Worm (Caenorhabditis elegans) whole organism, L4 larva: ENCODE data around the gene clc-23.

Experiments
- F37D6.2 ChIP-seq: sonication (generic microtip); optimal IDR thresholded peaks from 2 replicates; lab custom pipeline; 2016; ENCODE audit warnings: mild to moderate bottlenecking, missing genetic modification characterization, missing compliant biosample characterization
- F49E8.2 ChIP-seq: sonication (generic microtip); optimal IDR thresholded peaks from 2 replicates; lab custom pipeline; 2016; ENCODE audit warnings: missing compliant biosample characterization, mild to moderate bottlenecking, missing genetic modification characterization, borderline replicate concordance
- T26A8.4 ChIP-seq: fragments of 200-800 bp; sonication (Bioruptor generic); IDR thresholded peaks from 2 replicates; pipeline ENCODE4 v1.3.6; 2022; ENCODE audit warnings: missing genetic modification characterization, missing compliant biosample characterization
- Y75B8A.6 ChIP-seq: fragments of 200-800 bp; sonication (Bioruptor generic); IDR thresholded peaks from 2 replicates; pipeline ENCODE4 v1.3.6; 2022; ENCODE audit warnings: missing genetic modification reagents, missing genetic modification characterization, missing compliant biosample characterization
- ZK337.2 ChIP-seq: fragments of 200-800 bp; sonication (Bioruptor generic); IDR thresholded peaks from 2 replicates; pipeline ENCODE4 v1.3.6; 2022; ENCODE audit warnings: missing genetic modification reagents, missing genetic modification characterization, missing compliant biosample characterization
- ZK546.5 ChIP-seq, 2 experiments: sonication (generic microtip); optimal IDR thresholded peaks; 2 replicates each; lab custom pipeline; 2017; ENCODE audit warnings: missing biosample characterization in 2 of 2, missing genetic modification characterization in 2 of 2
- aha-1 ChIP-seq: fragments of 150-350 bp; peaks from one replicate; lab custom pipeline; 2014; ENCODE audit warnings: missing biosample characterization, missing genetic modification characterization
- arid-1 ChIP-seq: fragments of 200-800 bp; sonication (Bioruptor generic); conservative IDR thresholded peaks from 2 replicates; pipeline ENCODE4 v1.3.6; 2022; ENCODE audit warnings: missing genetic modification reagents, missing genetic modification characterization, missing compliant biosample characterization
- ceh-62 ChIP-seq: sonication (generic microtip); optimal IDR thresholded peaks from 2 replicates; lab custom pipeline; 2017; ENCODE audit warnings: missing biosample characterization, missing genetic modification characterization
- cey-2 ChIP-seq: sonication (generic microtip); optimal IDR thresholded peaks from 3 replicates; lab custom pipeline; 2017; ENCODE audit warnings: missing genetic modification characterization, mild to moderate bottlenecking, missing compliant biosample characterization, antibody characterized with exemption, borderline replicate concordance; ENCODE audit not compliant: insufficient read depth
- ctbp-1 ChIP-seq: fragments of 200-800 bp; sonication (Bioruptor generic); IDR thresholded peaks from 2 replicates; pipeline ENCODE4 v1.3.6; 2022; ENCODE audit warnings: missing genetic modification reagents, missing genetic modification characterization, missing compliant biosample characterization
- daf-12 ChIP-seq: fragments of 150-350 bp; optimal IDR thresholded peaks from 2 replicates; lab custom pipeline; 2014; ENCODE audit warnings: missing biosample characterization, missing genetic modification reagents, missing genetic modification characterization
- daf-16 ChIP-seq, 3 experiments: sonication (generic microtip); optimal IDR thresholded peaks; 2 replicates each; lab custom pipeline; 2016 to 2017; ENCODE audit warnings: missing genetic modification characterization in 3 of 3, missing genetic modification reagents in 3 of 3, mild to moderate bottlenecking in 2 of 3, missing compliant biosample characterization in 2 of 3, missing biosample characterization in 1 of 3, moderate library complexity in 1 of 3
- daf-19 ChIP-seq: fragments of 200-800 bp; sonication (Bioruptor generic); conservative IDR thresholded peaks from 2 replicates; pipeline ENCODE4 v1.3.6; 2022; ENCODE audit warnings: missing genetic modification characterization, missing compliant biosample characterization
- dmd-6 ChIP-seq: fragments of 200-800 bp; sonication (Bioruptor generic); IDR thresholded peaks from 2 replicates; pipeline ENCODE4 v1.3.6; 2022; ENCODE audit warnings: missing genetic modification reagents, missing genetic modification characterization, missing compliant biosample characterization
- dmd-9 ChIP-seq: fragments of 200-800 bp; sonication (Bioruptor generic); IDR thresholded peaks from 2 replicates; pipeline ENCODE4 v1.3.6; 2022; ENCODE audit warnings: missing genetic modification reagents, missing genetic modification characterization, missing compliant biosample characterization
- dpl-1 ChIP-seq: fragments of 150-350 bp; optimal IDR thresholded peaks from 2 replicates; lab custom pipeline; 2014; ENCODE audit warnings: missing biosample characterization, missing genetic modification reagents, missing genetic modification characterization
- dve-1 ChIP-seq: sonication (generic microtip); optimal IDR thresholded peaks from 2 replicates; lab custom pipeline; 2017; ENCODE audit warnings: antibody characterized with exemption, mild to moderate bottlenecking, missing genetic modification characterization, missing compliant biosample characterization; ENCODE audit not compliant: insufficient read depth
- egl-43 ChIP-seq: fragments of 200-800 bp; sonication (Bioruptor generic); IDR thresholded peaks from 2 replicates; pipeline ENCODE4 v1.3.6; 2022; ENCODE audit warnings: missing genetic modification reagents, missing genetic modification characterization, missing compliant biosample characterization
- fkh-10 ChIP-seq: fragments of 150-350 bp; optimal IDR thresholded peaks from 2 replicates; lab custom pipeline; 2014; ENCODE audit warnings: missing biosample characterization, missing genetic modification reagents, missing genetic modification characterization
- hlh-11 ChIP-seq: fragments of 200-800 bp; sonication (Bioruptor generic); optimal IDR thresholded peaks from 2 replicates; lab custom pipeline; 2018; ENCODE audit warnings: mild to moderate bottlenecking, missing genetic modification characterization, missing compliant biosample characterization
- hmg-1.1 ChIP-seq: fragments of 200-800 bp; sonication (Bioruptor generic); IDR thresholded peaks from 2 replicates; pipeline ENCODE4 v1.3.6; 2022; ENCODE audit warnings: missing genetic modification reagents, missing genetic modification characterization, missing compliant biosample characterization
- jun-1 ChIP-seq: fragments of 150-350 bp; optimal IDR thresholded peaks from 2 replicates; lab custom pipeline; 2014; ENCODE audit warnings: missing biosample characterization, missing genetic modification reagents, missing genetic modification characterization
- lin-13 ChIP-seq: fragments of 150-350 bp; optimal IDR thresholded peaks from 2 replicates; lab custom pipeline; 2014; ENCODE audit warnings: missing biosample characterization, missing genetic modification reagents, missing genetic modification characterization
- lin-29 ChIP-seq: fragments of 200-800 bp; sonication (Bioruptor generic); IDR thresholded peaks from 2 replicates; pipeline ENCODE4 v1.3.6; 2022; ENCODE audit warnings: missing genetic modification reagents, missing genetic modification characterization, missing compliant biosample characterization
- lin-38 ChIP-seq: fragments of 200-800 bp; sonication (Bioruptor generic); IDR thresholded peaks from 2 replicates; pipeline ENCODE4 v1.3.6; 2022; ENCODE audit warnings: missing genetic modification reagents, missing genetic modification characterization, missing compliant biosample characterization
- lsy-2 ChIP-seq, 2 experiments: fragments of 150-350 bp in 1 of 2; sonication (generic microtip) in 1 of 2; optimal IDR thresholded peaks; 2 replicates each; lab custom pipeline; 2014 to 2017; ENCODE audit warnings: missing biosample characterization in 2 of 2, missing genetic modification characterization in 2 of 2
- mdl-1 ChIP-seq, 2 experiments: fragments of 150-350 bp in 1 of 2; sonication (generic microtip) in 1 of 2; optimal IDR thresholded peaks; 2 replicates each; lab custom pipeline; 2014 to 2017; ENCODE audit warnings: missing biosample characterization in 2 of 2, missing genetic modification characterization in 2 of 2
- mep-1 ChIP-seq: fragments of 150-350 bp; sonication (generic microtip); optimal IDR thresholded peaks from 3 replicates; lab custom pipeline; 2014; ENCODE audit warnings: missing biosample characterization, missing genetic modification characterization
- mes-2 ChIP-seq: sonication (generic microtip); optimal IDR thresholded peaks from 2 replicates; lab custom pipeline; 2016; ENCODE audit warnings: missing genotype, mild to moderate bottlenecking, missing genetic modification characterization, missing compliant biosample characterization; ENCODE audit not compliant: poor library complexity, severe bottlenecking
- mxl-3 ChIP-seq: fragments of 200-800 bp; sonication (Bioruptor generic); optimal IDR thresholded peaks from 2 replicates; lab custom pipeline; 2018; ENCODE audit warnings: mild to moderate bottlenecking, missing genetic modification characterization, missing compliant biosample characterization
- nhr-10 ChIP-seq: fragments of 150-350 bp; optimal IDR thresholded peaks from 2 replicates; lab custom pipeline; 2014; ENCODE audit warnings: missing biosample characterization, missing genetic modification characterization
- nhr-102 ChIP-seq: sonication (generic microtip); optimal IDR thresholded peaks from 2 replicates; lab custom pipeline; 2016; ENCODE audit warnings: mild to moderate bottlenecking, missing genetic modification characterization, moderate library complexity, missing compliant biosample characterization
- nhr-11 ChIP-seq: fragments of 150-350 bp; optimal IDR thresholded peaks from 2 replicates; lab custom pipeline; 2014; ENCODE audit warnings: missing biosample characterization, missing genetic modification characterization
- nhr-28 ChIP-seq: fragments of 150-350 bp; optimal IDR thresholded peaks from 2 replicates; lab custom pipeline; 2014; ENCODE audit warnings: missing biosample characterization, missing genetic modification characterization
- nhr-77 ChIP-seq: fragments of 150-350 bp; optimal IDR thresholded peaks from 2 replicates; lab custom pipeline; 2014; ENCODE audit warnings: missing biosample characterization, missing genetic modification characterization
- php-3 ChIP-seq: fragments of 200-800 bp; sonication (Bioruptor generic); IDR thresholded peaks from 2 replicates; pipeline ENCODE4 v1.3.6; 2022; ENCODE audit warnings: missing genetic modification reagents, missing genetic modification characterization, missing compliant biosample characterization
- pqm-1 ChIP-seq: sonication (generic microtip); optimal IDR thresholded peaks from 2 replicates; lab custom pipeline; 2017; ENCODE audit warnings: missing biosample characterization, missing genetic modification characterization
- rbr-2 ChIP-seq: sonication (generic microtip); optimal IDR thresholded peaks from 2 replicates; lab custom pipeline; 2016; ENCODE audit warnings: missing genotype, missing genetic modification characterization, missing compliant biosample characterization
- skn-1 ChIP-seq: fragments of 150-350 bp; optimal IDR thresholded peaks from 2 replicates; lab custom pipeline; 2014; ENCODE audit warnings: missing biosample characterization, missing genetic modification characterization
- spr-3 ChIP-seq: fragments of 200-800 bp; sonication (Bioruptor generic); optimal IDR thresholded peaks from 2 replicates; lab custom pipeline; 2018; ENCODE audit warnings: mild to moderate bottlenecking, missing genetic modification characterization, missing compliant biosample characterization
- tra-1 ChIP-seq: fragments of 200-800 bp; sonication (Bioruptor generic); IDR thresholded peaks from 2 replicates; pipeline ENCODE4 v1.3.6; 2022; ENCODE audit warnings: missing genetic modification reagents, missing genetic modification characterization, missing compliant biosample characterization
- unc-62 ChIP-seq, 3 experiments: fragments of 150-350 bp in 1 of 3; sonication (generic microtip); optimal IDR thresholded peaks in 2 of 3; peaks in 1 of 3; 1 replicate in 1 of 3; 2 replicates in 2 of 3; lab custom pipeline; 2014 to 2017; ENCODE audit warnings: missing biosample characterization in 3 of 3, missing genetic modification characterization in 3 of 3, missing genetic modification reagents in 3 of 3, missing genotype in 1 of 3
- zip-2 ChIP-seq: fragments of 150-350 bp; optimal IDR thresholded peaks from 2 replicates; lab custom pipeline; 2014; ENCODE audit warnings: missing biosample characterization, missing genetic modification characterization
- ztf-7 ChIP-seq: fragments of 150-350 bp; optimal IDR thresholded peaks from 2 replicates; lab custom pipeline; 2014; ENCODE audit warnings: missing biosample characterization, missing genetic modification characterization

The clc-23 gene

ce11 chrIII:1028233-1028632 lies 7.5 kb downstream of the clc-23 start:
- TF ChIP-seq ztf-7 (tag; lab: Kevin White, UChicago) (no peak), nhr-28 (peak; percentile 35), nhr-11 (tag; lab: Kevin White, UChicago) (no peak), dmd-6 (GFP tag; lab: Robert Waterston, UW) (peak; percentile 67; the same call in 1 of the 2 replicates), lsy-2 (tag; optimal IDR thresholded peaks at IDR 0.05; lab: Kevin White, UChicago) (no peak), hlh-11 (tag; lab: Kevin White, UChicago) (peak; percentile 70), nhr-10 (tag; lab: Kevin White, UChicago) (no peak), daf-16 (GFP tag; optimal IDR thresholded peaks at IDR 0.05; lab: Kevin White, UChicago) (no peak), daf-16 (tag; optimal IDR thresholded peaks at IDR 0.05; lab: Kevin White, UChicago) (peak; percentile 32), pqm-1 (tag; lab: Kevin White, UChicago) (peak; percentile 70), daf-12 (tag; lab: Kevin White, UChicago) (no peak), daf-19 (GFP tag; lab: Robert Waterston, UW) (no peak)

ce11 chrIII:1030965-1031364 lies 10.2 kb downstream of the clc-23 start, which contains the start of the genes clc-26 and E_BE45912.2:
clc-26 (minus strand) TSS chrIII:1031065.
E_BE45912.2 (minus strand) TSS chrIII:1031103.
- no peak for TF ChIP-seq F49E8.2
- TF ChIP-seq unc-62 (GFP tag; optimal IDR thresholded peaks at IDR 0.05 in 1 of 2; lab: Kevin White, UChicago) = peak in 1 of 2 experiments; percentile 9
- TF ChIP-seq unc-62 (tag; optimal IDR thresholded peaks at IDR 0.05; lab: Kevin White, UChicago) = no peak

- TF ChIP-seq dve-1 (no peak), mxl-3 (GFP tag; lab: Kevin White, UChicago) (no peak), hmg-1.1 (no peak), arid-1 (GFP tag; lab: Robert Waterston, UW) (no peak), zip-2 (tag; lab: Kevin White, UChicago) (no peak), spr-3 (GFP tag; lab: Kevin White, UChicago) (no peak), T26A8.4 (no peak), egl-43 (GFP tag; lab: Robert Waterston, UW) (no peak), ctbp-1 (no peak), pqm-1 (tag; lab: Kevin White, UChicago) (no peak), dmd-6 (GFP tag; lab: Robert Waterston, UW) (no peak), cey-2 (tag; lab: Kevin White, UChicago) (no peak), nhr-102 (no peak), F37D6.2 (no peak), skn-1 (tag; lab: Kevin White, UChicago) (no peak), lin-29 (GFP tag; lab: Robert Waterston, UW) (no peak), aha-1 (tag; lab: Kevin White, UChicago) (no peak), ZK337.2 (GFP tag; lab: Robert Waterston, UW) (no peak), ceh-62 (tag; lab: Kevin White, UChicago) (no peak), jun-1 (tag; lab: Kevin White, UChicago) (no peak)
- TF ChIP-seq, all 104 proteins: peak for 0
Measured at ce11 chrIII:1034853-1035252, 14.1 kb downstream of the clc-23 start.

ce11 chrIII:1037173-1037572 lies 16.4 kb downstream of the clc-23 start, which contains the start of the genes chin-1 and BE0003N10.1:
chin-1 (minus strand) TSS chrIII:1037212.
BE0003N10.1 (plus strand) TSS chrIII:1037492.
- no peak for TF ChIP-seq tra-1 (GFP tag; lab: Robert Waterston, UW)
- TF ChIP-seq dve-1 = peak; percentile 37
- TF ChIP-seq jun-1 (tag; lab: Kevin White, UChicago) = no peak
- TF ChIP-seq rbr-2 (tag; lab: Kevin White, UChicago) = peak; percentile 12
- no peak for TF ChIP-seq Y75B8A.6 (GFP tag; lab: Robert Waterston, UW)
- TF ChIP-seq lin-13 (GFP tag; lab: Kevin White, UChicago) = peak; percentile 27
- TF ChIP-seq php-3 (GFP tag; lab: Robert Waterston, UW) = no peak
- TF ChIP-seq daf-16 (GFP tag; optimal IDR thresholded peaks at IDR 0.05; lab: Kevin White, UChicago) = no peak
- TF ChIP-seq daf-16 (tag; optimal IDR thresholded peaks at IDR 0.05; lab: Kevin White, UChicago) = peak; percentile 36
- no peak for TF ChIP-seq lin-29 (GFP tag; lab: Robert Waterston, UW)
- TF ChIP-seq lin-38 = peak; percentile 66
- TF ChIP-seq mdl-1 (tag; optimal IDR thresholded peaks at IDR 0.05; lab: Kevin White, UChicago) = no peak
- TF ChIP-seq dpl-1 (GFP tag; lab: Kevin White, UChicago) = peak; percentile 64
- peak; percentile 7 for TF ChIP-seq nhr-102
- TF ChIP-seq mes-2 (tag; lab: Kevin White, UChicago) = peak; percentile 63
- TF ChIP-seq dmd-9 = no peak
- TF ChIP-seq mep-1 = peak; percentile 3
- TF ChIP-seq fkh-10 (GFP tag; lab: Kevin White, UChicago) = peak; percentile 5
- no peak for TF ChIP-seq ZK546.5 (tag; optimal IDR thresholded peaks at IDR 0.05; lab: Kevin White, UChicago)
- no peak for TF ChIP-seq aha-1 (tag; lab: Kevin White, UChicago)
- TF ChIP-seq nhr-77 (tag; lab: Kevin White, UChicago) = no peak
- TF ChIP-seq lsy-2 (tag; optimal IDR thresholded peaks at IDR 0.05; lab: Kevin White, UChicago) = peak in 1 of 2 experiments; percentile 76
